Fruit fly (Drosophila melanogaster) whole organism, adult: ENCODE data around the gene CG42300.

ENCODE experiments used
- CG11617 ChIP-seq: fragments of 200-800 bp; sonication (Bioruptor generic); optimal IDR thresholded peaks from 2 replicates; lab custom pipeline; 2017; ENCODE audit warnings: mild to moderate bottlenecking, missing biosample characterization, missing genetic modification reagents, missing genetic modification characterization
- CG1620 ChIP-seq: fragments of 200-800 bp; sonication (Bioruptor generic); optimal IDR thresholded peaks from 2 replicates; lab custom pipeline; 2016; ENCODE audit warnings: missing biosample characterization, missing genetic modification characterization
- CG33017 ChIP-seq: fragments of 200-800 bp; sonication (Bioruptor generic); optimal IDR thresholded peaks from 2 replicates; lab custom pipeline; 2018; ENCODE audit warnings: missing biosample characterization, mild to moderate bottlenecking, missing genetic modification characterization, moderate library complexity
- CG5204 ChIP-seq: fragments of 200-800 bp; sonication (Bioruptor generic); optimal IDR thresholded peaks from 2 replicates; lab custom pipeline; 2016; ENCODE audit warnings: missing biosample characterization, missing genetic modification characterization
- CG7045 ChIP-seq: fragments of 200-800 bp; sonication (Bioruptor generic); optimal IDR thresholded peaks from 2 replicates; lab custom pipeline; 2017; ENCODE audit warnings: missing biosample characterization, mild to moderate bottlenecking, missing genetic modification characterization
- CG7101 ChIP-seq: fragments of 200-800 bp; sonication (Bioruptor generic); optimal IDR thresholded peaks from 2 replicates; lab custom pipeline; 2018; ENCODE audit warnings: missing biosample characterization, mild to moderate bottlenecking, missing genetic modification characterization, moderate library complexity
- Crg-1 ChIP-seq: fragments of 200-800 bp; sonication (Bioruptor generic); optimal IDR thresholded peaks from 2 replicates; lab custom pipeline; 2016; ENCODE audit warnings: missing biosample characterization, missing genetic modification characterization
- Mnt ChIP-seq: fragments of 200-800 bp; sonication (Bioruptor generic); optimal IDR thresholded peaks from 2 replicates; lab custom pipeline; 2016; ENCODE audit warnings: missing biosample characterization, mild to moderate bottlenecking, missing genetic modification characterization
- bab1 ChIP-seq: fragments of 200-800 bp; sonication (Bioruptor generic); optimal IDR thresholded peaks from 3 replicates; lab custom pipeline; 2019; ENCODE audit warnings: missing biosample characterization, mild to moderate bottlenecking, missing genetic modification characterization, moderate library complexity
- cic ChIP-seq: fragments of 200-800 bp; sonication (Bioruptor generic); optimal IDR thresholded peaks from 2 replicates; lab custom pipeline; 2017; ENCODE audit warnings: missing biosample characterization, mild to moderate bottlenecking, missing genetic modification characterization, moderate library complexity
- kay ChIP-seq: fragments of 200-800 bp; sonication (Bioruptor generic); peaks from one replicate; lab custom pipeline; 2016; ENCODE audit warnings: missing biosample characterization, missing genetic modification characterization, borderline replicate concordance
- ovo ChIP-seq: fragments of 200-800 bp; sonication (Bioruptor generic); optimal IDR thresholded peaks from 2 replicates; lab custom pipeline; 2016; ENCODE audit warnings: missing biosample characterization, missing genetic modification characterization
- pad ChIP-seq: fragments of 200-800 bp; sonication (Bioruptor generic); optimal IDR thresholded peaks from 3 replicates; lab custom pipeline; 2017; ENCODE audit warnings: missing biosample characterization, missing genetic modification characterization, mild to moderate bottlenecking, moderate library complexity, missing genetic modification reagents
- tj ChIP-seq: fragments of 200-800 bp; sonication (Bioruptor generic); optimal IDR thresholded peaks from 3 replicates; lab custom pipeline; 2017; ENCODE audit warnings: missing biosample characterization, mild to moderate bottlenecking, missing genetic modification characterization, moderate library complexity

dm6 chrX:15599697-15600096 lies 43.9 kb upstream of the CG42300 start:
- TF ChIP-seq CG7045 (GFP tag; lab: Kevin White, UChicago): no peak
- no peak for TF ChIP-seq CG1620 (GFP tag; lab: Kevin White, UChicago)
- no peak for TF ChIP-seq cic
- no peak for TF ChIP-seq CG33017 (tag; lab: Kevin White, UChicago)
- TF ChIP-seq pad (GFP tag; lab: Kevin White, UChicago): no peak
- TF ChIP-seq bab1 (GFP tag; lab: Kevin White, UChicago): no peak
- no peak for TF ChIP-seq Crg-1
- TF ChIP-seq Mnt (GFP tag; lab: Kevin White, UChicago): no peak
- no peak for TF ChIP-seq kay (GFP tag; lab: Kevin White, UChicago)
- TF ChIP-seq CG5204 (GFP tag; lab: Kevin White, UChicago): no peak
- no peak for TF ChIP-seq tj (GFP tag; lab: Kevin White, UChicago)
- TF ChIP-seq ovo (GFP tag; lab: Kevin White, UChicago): no peak
- TF ChIP-seq CG11617 (GFP tag; lab: Kevin White, UChicago): no peak
- no peak for TF ChIP-seq CG7101 (tag; lab: Kevin White, UChicago)
